Worm (Caenorhabditis elegans) whole organism, L4 larva: Measurements from ENCODE around the gene wah-1.

Experiments used
- F10B5.3 ChIP-seq: sonication (generic microtip); optimal IDR thresholded peaks from 2 replicates; lab custom pipeline; 2016; ENCODE audit warnings: mild to moderate bottlenecking, missing genetic modification characterization, missing compliant biosample characterization
- F44E2.7 ChIP-seq: fragments of 200-800 bp; sonication (Bioruptor generic); IDR thresholded peaks from 2 replicates; pipeline ENCODE4 v2.1.2; 2022; ENCODE audit warnings: missing genetic modification characterization, missing compliant biosample characterization
- F49E8.2 ChIP-seq: sonication (generic microtip); optimal IDR thresholded peaks from 2 replicates; lab custom pipeline; 2016; ENCODE audit warnings: missing compliant biosample characterization, mild to moderate bottlenecking, missing genetic modification characterization, borderline replicate concordance
- Y105C5A.15 ChIP-seq: fragments of 200-800 bp; sonication (Bioruptor generic); IDR thresholded peaks from 2 replicates; pipeline ENCODE4 v1.3.6; 2022; ENCODE audit warnings: missing genetic modification characterization, missing compliant biosample characterization
- aha-1 ChIP-seq: fragments of 150-350 bp; peaks from one replicate; lab custom pipeline; 2014; ENCODE audit warnings: missing biosample characterization, missing genetic modification characterization
- arid-1 ChIP-seq: fragments of 200-800 bp; sonication (Bioruptor generic); conservative IDR thresholded peaks from 2 replicates; pipeline ENCODE4 v1.3.6; 2022; ENCODE audit warnings: missing genetic modification reagents, missing genetic modification characterization, missing compliant biosample characterization
- ceh-20 ChIP-seq: fragments of 200-800 bp; sonication (Bioruptor generic); IDR thresholded peaks from 2 replicates; pipeline ENCODE4 v1.3.6; 2022; ENCODE audit warnings: missing genetic modification reagents, missing genetic modification characterization, missing compliant biosample characterization
- daf-12 ChIP-seq: fragments of 150-350 bp; optimal IDR thresholded peaks from 2 replicates; lab custom pipeline; 2014; ENCODE audit warnings: missing biosample characterization, missing genetic modification reagents, missing genetic modification characterization
- daf-19 ChIP-seq: fragments of 200-800 bp; sonication (Bioruptor generic); conservative IDR thresholded peaks from 2 replicates; pipeline ENCODE4 v1.3.6; 2022; ENCODE audit warnings: missing genetic modification characterization, missing compliant biosample characterization
- daf-8 ChIP-seq: fragments of 200-800 bp; sonication (Bioruptor generic); IDR thresholded peaks from 2 replicates; pipeline ENCODE4 v1.3.6; 2022; ENCODE audit warnings: missing genetic modification characterization, missing compliant biosample characterization
- dmd-6 ChIP-seq: fragments of 200-800 bp; sonication (Bioruptor generic); IDR thresholded peaks from 2 replicates; pipeline ENCODE4 v1.3.6; 2022; ENCODE audit warnings: missing genetic modification reagents, missing genetic modification characterization, missing compliant biosample characterization
- dmd-8 ChIP-seq: fragments of 200-800 bp; sonication (Bioruptor generic); IDR thresholded peaks from 2 replicates; pipeline ENCODE4 v1.3.6; 2022; ENCODE audit warnings: missing genetic modification characterization, missing compliant biosample characterization
- dmd-9 ChIP-seq: fragments of 200-800 bp; sonication (Bioruptor generic); IDR thresholded peaks from 2 replicates; pipeline ENCODE4 v1.3.6; 2022; ENCODE audit warnings: missing genetic modification reagents, missing genetic modification characterization, missing compliant biosample characterization
- dpl-1 ChIP-seq: fragments of 150-350 bp; optimal IDR thresholded peaks from 2 replicates; lab custom pipeline; 2014; ENCODE audit warnings: missing biosample characterization, missing genetic modification reagents, missing genetic modification characterization
- fkh-10 ChIP-seq: fragments of 150-350 bp; optimal IDR thresholded peaks from 2 replicates; lab custom pipeline; 2014; ENCODE audit warnings: missing biosample characterization, missing genetic modification reagents, missing genetic modification characterization
- fos-1 ChIP-seq: fragments of 150-350 bp; optimal IDR thresholded peaks from 2 replicates; lab custom pipeline; 2014; ENCODE audit warnings: missing biosample characterization, missing genetic modification characterization
- hif-1 ChIP-seq, 2 experiments: sonication (generic microtip); optimal IDR thresholded peaks; 2 replicates each; lab custom pipeline; 2016 to 2017; ENCODE audit warnings: missing compliant biosample characterization in 2 of 2, missing genetic modification characterization in 2 of 2, missing genetic modification reagents in 2 of 2, missing genotype in 2 of 2, mild to moderate bottlenecking in 1 of 2
- hmg-1.1 ChIP-seq: fragments of 200-800 bp; sonication (Bioruptor generic); IDR thresholded peaks from 2 replicates; pipeline ENCODE4 v1.3.6; 2022; ENCODE audit warnings: missing genetic modification reagents, missing genetic modification characterization, missing compliant biosample characterization
- lin-1 ChIP-seq: fragments of 200-800 bp; sonication (Bioruptor generic); IDR thresholded peaks from 2 replicates; pipeline ENCODE4 v1.3.6; 2022; ENCODE audit warnings: missing genetic modification reagents, missing genetic modification characterization, missing compliant biosample characterization
- lin-29 ChIP-seq: fragments of 200-800 bp; sonication (Bioruptor generic); IDR thresholded peaks from 2 replicates; pipeline ENCODE4 v1.3.6; 2022; ENCODE audit warnings: missing genetic modification reagents, missing genetic modification characterization, missing compliant biosample characterization
- lsy-2 ChIP-seq, 2 experiments: fragments of 150-350 bp in 1 of 2; sonication (generic microtip) in 1 of 2; optimal IDR thresholded peaks; 2 replicates each; lab custom pipeline; 2014 to 2017; ENCODE audit warnings: missing biosample characterization in 2 of 2, missing genetic modification characterization in 2 of 2
- madf-5 ChIP-seq, 2 experiments: fragments of 200-800 bp; sonication (Bioruptor generic); IDR thresholded peaks; 2 replicates each; pipeline ENCODE4 v1.3.6; 2022; ENCODE audit warnings: missing compliant biosample characterization in 2 of 2, missing genetic modification characterization in 2 of 2
- mes-2 ChIP-seq: sonication (generic microtip); optimal IDR thresholded peaks from 2 replicates; lab custom pipeline; 2016; ENCODE audit warnings: missing genotype, mild to moderate bottlenecking, missing genetic modification characterization, missing compliant biosample characterization; ENCODE audit not compliant: poor library complexity, severe bottlenecking
- nhr-10 ChIP-seq: fragments of 150-350 bp; optimal IDR thresholded peaks from 2 replicates; lab custom pipeline; 2014; ENCODE audit warnings: missing biosample characterization, missing genetic modification characterization
- nhr-11 ChIP-seq: fragments of 150-350 bp; optimal IDR thresholded peaks from 2 replicates; lab custom pipeline; 2014; ENCODE audit warnings: missing biosample characterization, missing genetic modification characterization
- nhr-237 ChIP-seq: sonication (generic microtip); optimal IDR thresholded peaks from 2 replicates; lab custom pipeline; 2017; ENCODE audit warnings: missing biosample characterization, missing genetic modification characterization
- nhr-42 ChIP-seq: fragments of 200-800 bp; sonication (Bioruptor generic); IDR thresholded peaks from 2 replicates; pipeline ENCODE4 v1.3.6; 2022; ENCODE audit warnings: missing genetic modification characterization, missing compliant biosample characterization
- nhr-6 ChIP-seq: fragments of 150-350 bp; optimal IDR thresholded peaks from 2 replicates; lab custom pipeline; 2014; ENCODE audit warnings: missing biosample characterization, missing genetic modification characterization
- nhr-77 ChIP-seq: fragments of 150-350 bp; optimal IDR thresholded peaks from 2 replicates; lab custom pipeline; 2014; ENCODE audit warnings: missing biosample characterization, missing genetic modification characterization
- rbr-2 ChIP-seq: sonication (generic microtip); optimal IDR thresholded peaks from 2 replicates; lab custom pipeline; 2016; ENCODE audit warnings: missing genotype, missing genetic modification characterization, missing compliant biosample characterization
- sdz-12 ChIP-seq: fragments of 200-800 bp; sonication (Bioruptor generic); optimal IDR thresholded peaks from 2 replicates; lab custom pipeline; 2018; ENCODE audit warnings: mild to moderate bottlenecking, missing genetic modification characterization, missing compliant biosample characterization
- set-16 ChIP-seq: fragments of 200-800 bp; sonication (Bioruptor generic); IDR thresholded peaks from 2 replicates; pipeline ENCODE4 v1.3.6; 2022; ENCODE audit warnings: missing genetic modification reagents, missing genetic modification characterization, missing compliant biosample characterization
- skn-1 ChIP-seq: fragments of 150-350 bp; optimal IDR thresholded peaks from 2 replicates; lab custom pipeline; 2014; ENCODE audit warnings: missing biosample characterization, missing genetic modification characterization
- tag-97 ChIP-seq: fragments of 200-800 bp; sonication (Bioruptor generic); IDR thresholded peaks from 2 replicates; pipeline ENCODE4 v1.3.6; 2022; ENCODE audit warnings: missing genetic modification characterization, missing compliant biosample characterization
- unc-62 ChIP-seq, 3 experiments: fragments of 150-350 bp in 1 of 3; sonication (generic microtip); optimal IDR thresholded peaks in 2 of 3; peaks in 1 of 3; 1 replicate in 1 of 3; 2 replicates in 2 of 3; lab custom pipeline; 2014 to 2017; ENCODE audit warnings: missing biosample characterization in 3 of 3, missing genetic modification characterization in 3 of 3, missing genetic modification reagents in 3 of 3, missing genotype in 1 of 3
- ztf-11 ChIP-seq: fragments of 150-350 bp; optimal IDR thresholded peaks from 2 replicates; lab custom pipeline; 2014; ENCODE audit warnings: missing biosample characterization, missing genetic modification characterization

wah-1 gene

ce11 chrIII:11981539-11981938, 8.4 kb upstream of the wah-1 start (continued):
- TF ChIP-seq nhr-42 (GFP tag; lab: Robert Waterston, UW) (no peak), rbr-2 (tag; lab: Kevin White, UChicago) (peak; percentile 42), daf-12 (tag; lab: Kevin White, UChicago) (no peak), Y105C5A.15 (GFP tag; lab: Robert Waterston, UW) (no peak), nhr-77 (tag; lab: Kevin White, UChicago) (peak; percentile 34), dmd-6 (GFP tag; lab: Robert Waterston, UW) (peak; percentile 48; the same call in 1 of the 2 replicates), mes-2 (peak; percentile 70), ceh-20 (no peak), F49E8.2 (tag; lab: Kevin White, UChicago) (no peak), dmd-8 (GFP tag; lab: Robert Waterston, UW) (0 out of 2 replicates have a peak, but pooled peaks have one; percentile 47), madf-5 (GFP tag; IDR thresholded peaks at IDR 0.05; lab: Robert Waterston, UW) (no peak), lsy-2 (tag; optimal IDR thresholded peaks at IDR 0.05; lab: Kevin White, UChicago) (peak in 1 of 2 experiments; percentile 65), fos-1 (tag; lab: Kevin White, UChicago) (no peak), hmg-1.1 (GFP tag; lab: Robert Waterston, UW) (peak; percentile 76), nhr-10 (no peak), nhr-237 (tag; lab: Kevin White, UChicago) (no peak), hif-1 (tag; optimal IDR thresholded peaks at IDR 0.05; lab: Kevin White, UChicago) (peak in 1 of 2 experiments; percentile 53), tag-97 (GFP tag; lab: Robert Waterston, UW) (no peak), lin-29 (GFP tag; lab: Robert Waterston, UW) (no peak), arid-1 (GFP tag; lab: Robert Waterston, UW) (no peak), nhr-6 (tag; lab: Kevin White, UChicago) (peak; percentile 6), dpl-1 (GFP tag; lab: Kevin White, UChicago) (peak; percentile 36), set-16 (GFP tag; lab: Robert Waterston, UW) (peak; percentile 24; the same call in 1 of the 2 replicates), ztf-11 (tag; lab: Kevin White, UChicago) (no peak), sdz-12 (GFP tag; lab: Kevin White, UChicago) (no peak), nhr-11 (tag; lab: Kevin White, UChicago) (no peak), dmd-9 (no peak)

ce11 chrIII:11982474-11982873, 7.5 kb upstream of the wah-1 start:
- TF ChIP-seq skn-1 (tag; lab: Kevin White, UChicago) (no peak), F44E2.7 (GFP tag; lab: Robert Waterston, UW) (no peak), lin-1 (no peak), hmg-1.1 (GFP tag; lab: Robert Waterston, UW) (no peak), aha-1 (tag; lab: Kevin White, UChicago) (peak; percentile 71), set-16 (GFP tag; lab: Robert Waterston, UW) (peak; percentile 33; the same call in 1 of the 2 replicates), hif-1 (tag; optimal IDR thresholded peaks at IDR 0.05; lab: Kevin White, UChicago) (no peak)

- TF ChIP-seq fkh-10, result no peak
- TF ChIP-seq F10B5.3, result no peak
- TF ChIP-seq unc-62 (GFP tag; optimal IDR thresholded peaks at IDR 0.05 in 1 of 2; lab: Kevin White, UChicago), result no peak
- TF ChIP-seq unc-62 (tag; optimal IDR thresholded peaks at IDR 0.05; lab: Kevin White, UChicago), result no peak
- no peak for TF ChIP-seq dmd-8 (GFP tag; lab: Robert Waterston, UW)
- TF ChIP-seq lin-1, result no peak
Measured at ce11 chrIII:11985066-11985465, 4.9 kb upstream of the wah-1 start.

ce11 chrIII:11991654-11992292, 1.8 kb downstream of the wah-1 start:
- no peak for TF ChIP-seq daf-8 (GFP tag; lab: Robert Waterston, UW)
- TF ChIP-seq arid-1 (GFP tag; lab: Robert Waterston, UW), result no peak
- TF ChIP-seq unc-62 (GFP tag; optimal IDR thresholded peaks at IDR 0.05 in 1 of 2; lab: Kevin White, UChicago), result peak in 1 of 2 experiments; percentile 94
- TF ChIP-seq unc-62 (tag; optimal IDR thresholded peaks at IDR 0.05; lab: Kevin White, UChicago), result no peak
- peak; percentile 82 for TF ChIP-seq set-16 (GFP tag; lab: Robert Waterston, UW)
- no peak for TF ChIP-seq daf-19
